Fruit fly (Drosophila melanogaster) whole organism, embryonic: ENCODE results near the gene ppl.
A peak's percentile ranks its signal among the peaks of the same experiment; 100 is the strongest.

Experiments used
- CG10147 ChIP-seq: fragments of 200-800 bp; sonication (Bioruptor generic); optimal IDR thresholded peaks from 2 replicates; lab custom pipeline; 2019; ENCODE audit warnings: missing biosample characterization, mild to moderate bottlenecking, missing genetic modification characterization, moderate library complexity
- CG11456 ChIP-seq: fragments of 200-800 bp; sonication (Bioruptor generic); IDR thresholded peaks from 3 replicates; pipeline ENCODE4 v1.3.6; 2022; ENCODE audit warnings: missing biosample characterization, missing genetic modification characterization
- CG12155 ChIP-seq: fragments of 200-800 bp; sonication (Bioruptor generic); optimal IDR thresholded peaks from 3 replicates; lab custom pipeline; 2016; ENCODE audit warnings: missing biosample characterization, missing genetic modification characterization
- CG12219 ChIP-seq: fragments of 200-800 bp; sonication (Bioruptor generic); optimal IDR thresholded peaks from 3 replicates; lab custom pipeline; 2018; ENCODE audit warnings: missing biosample characterization, mild to moderate bottlenecking, missing genetic modification characterization
- CG13424 ChIP-seq: fragments of 200-800 bp; sonication (Bioruptor generic); optimal IDR thresholded peaks from 2 replicates; lab custom pipeline; 2019; ENCODE audit warnings: missing biosample characterization, mild to moderate bottlenecking, missing genetic modification characterization, moderate library complexity
- CG15269 ChIP-seq: fragments of 200-800 bp; sonication (Bioruptor generic); optimal IDR thresholded peaks from 2 replicates; lab custom pipeline; 2018; ENCODE audit warnings: missing biosample characterization, mild to moderate bottlenecking, missing genetic modification characterization, moderate library complexity
- CG15696 ChIP-seq: fragments of 200-800 bp; sonication (Bioruptor generic); optimal IDR thresholded peaks from 2 replicates; lab custom pipeline; 2019; ENCODE audit warnings: missing biosample characterization, mild to moderate bottlenecking, missing genetic modification characterization, moderate library complexity
- CG1647 ChIP-seq: fragments of 200-800 bp; sonication (Bioruptor generic); optimal IDR thresholded peaks from 3 replicates; lab custom pipeline; 2016; ENCODE audit warnings: missing biosample characterization, missing genetic modification characterization
- CG1792 ChIP-seq: fragments of 200-800 bp; sonication (Bioruptor generic); optimal IDR thresholded peaks from 2 replicates; lab custom pipeline; 2016; ENCODE audit warnings: missing biosample characterization, missing genetic modification characterization
- CG2129 ChIP-seq: fragments of 200-800 bp; sonication (Bioruptor generic); IDR thresholded peaks from 2 replicates; pipeline ENCODE4 v1.3.6; 2022; ENCODE audit warnings: missing biosample characterization, missing genetic modification characterization; ENCODE audit not compliant: partially characterized antibody
- CG2202 ChIP-seq: fragments of 200-800 bp; sonication (Bioruptor generic); optimal IDR thresholded peaks from 2 replicates; lab custom pipeline; 2018; ENCODE audit warnings: missing biosample characterization, mild to moderate bottlenecking, missing genetic modification characterization
- CG2875 ChIP-seq: fragments of 200-800 bp; sonication (Bioruptor generic); optimal IDR thresholded peaks from 2 replicates; lab custom pipeline; 2017; ENCODE audit warnings: missing biosample characterization, mild to moderate bottlenecking, missing genetic modification characterization, missing genetic modification reagents
- CG30403 ChIP-seq: fragments of 200-800 bp; sonication (Bioruptor generic); optimal IDR thresholded peaks from 3 replicates; lab custom pipeline; 2016; ENCODE audit warnings: missing biosample characterization, missing genetic modification characterization
- CG31224 ChIP-seq: fragments of 200-800 bp; sonication (Bioruptor generic); IDR thresholded peaks from 2 replicates; pipeline ENCODE4 v1.3.6; 2022; ENCODE audit warnings: missing biosample characterization, missing genetic modification characterization
- CG3281 ChIP-seq: fragments of 200-800 bp; sonication (Bioruptor generic); optimal IDR thresholded peaks from 3 replicates; lab custom pipeline; 2017; ENCODE audit warnings: missing biosample characterization, mild to moderate bottlenecking, missing genetic modification characterization
- CG3407 ChIP-seq: fragments of 200-800 bp; sonication (Bioruptor generic); optimal IDR thresholded peaks from 2 replicates; lab custom pipeline; 2018; ENCODE audit warnings: missing biosample characterization, mild to moderate bottlenecking, missing genetic modification characterization
- CG4328 ChIP-seq: fragments of 200-800 bp; sonication (Bioruptor generic); optimal IDR thresholded peaks from 3 replicates; lab custom pipeline; 2017; ENCODE audit warnings: missing biosample characterization, missing genetic modification reagents, missing genetic modification characterization
- CG7271 ChIP-seq: fragments of 200-800 bp; sonication (Bioruptor generic); optimal IDR thresholded peaks from 2 replicates; lab custom pipeline; 2018; ENCODE audit warnings: missing biosample characterization, mild to moderate bottlenecking, missing genetic modification characterization, moderate library complexity
- CG8388 ChIP-seq: fragments of 200-800 bp; sonication (Bioruptor generic); optimal IDR thresholded peaks from 2 replicates; lab custom pipeline; 2019; ENCODE audit warnings: missing biosample characterization, mild to moderate bottlenecking, missing genetic modification characterization, moderate library complexity
- CG9797 ChIP-seq: fragments of 200-800 bp; sonication (Bioruptor generic); optimal IDR thresholded peaks from 3 replicates; lab custom pipeline; 2018; ENCODE audit warnings: missing biosample characterization, mild to moderate bottlenecking, missing genetic modification characterization
- Dp ChIP-seq: fragments of 200-800 bp; sonication (Bioruptor generic); optimal IDR thresholded peaks from 2 replicates; lab custom pipeline; 2018; ENCODE audit warnings: missing biosample characterization, mild to moderate bottlenecking, missing genetic modification characterization, moderate library complexity
- Ets65A ChIP-seq: fragments of 200-800 bp; sonication (Bioruptor generic); peaks from one replicate; lab custom pipeline; 2016; ENCODE audit warnings: missing biosample characterization, missing genetic modification characterization
- H15 ChIP-seq: fragments of 200-800 bp; sonication (Bioruptor generic); IDR thresholded peaks from 3 replicates; pipeline ENCODE4 v1.3.6; 2022; ENCODE audit warnings: missing biosample characterization, missing genetic modification characterization
- Pdp1 ChIP-seq, 2 experiments: fragments of 200-800 bp; sonication (Bioruptor generic); optimal IDR thresholded peaks; 3 replicates each; lab custom pipeline; 2016; ENCODE audit warnings: missing biosample characterization in 2 of 2, missing genetic modification characterization in 2 of 2, mild to moderate bottlenecking in 1 of 2, moderate library complexity in 1 of 2
- Ravus ChIP-seq: fragments of 200-800 bp; sonication (Bioruptor generic); IDR thresholded peaks from 2 replicates; pipeline ENCODE4 v1.3.6; 2022; ENCODE audit warnings: missing biosample characterization, missing genetic modification characterization
- Rfx ChIP-seq: fragments of 200-800 bp; sonication (Bioruptor generic); IDR thresholded peaks from 2 replicates; pipeline ENCODE4 v1.3.6; 2022; ENCODE audit warnings: missing biosample characterization, missing genetic modification characterization
- Rx ChIP-seq: fragments of 200-800 bp; sonication (Bioruptor generic); IDR thresholded peaks from 2 replicates; pipeline ENCODE4 v1.3.6; 2022; ENCODE audit warnings: missing biosample characterization, missing genetic modification characterization
- Sox102F ChIP-seq: fragments of 200-800 bp; sonication (Bioruptor generic); optimal IDR thresholded peaks from 2 replicates; lab custom pipeline; 2018; ENCODE audit warnings: missing biosample characterization, mild to moderate bottlenecking, missing genetic modification characterization, moderate library complexity
- Tbp ChIP-seq: fragments of >200 bp; optimal IDR thresholded peaks from 2 replicates; lab custom pipeline; 2018; ENCODE audit warnings: missing biosample characterization, missing genetic modification characterization
- da ChIP-seq: fragments of 200-800 bp; sonication (Bioruptor generic); optimal IDR thresholded peaks from 2 replicates; lab custom pipeline; 2016; ENCODE audit warnings: missing biosample characterization, missing genetic modification characterization
- dati ChIP-seq: fragments of 200-800 bp; sonication (Bioruptor generic); IDR thresholded peaks from 2 replicates; pipeline ENCODE4 v1.3.6; 2022; ENCODE audit warnings: missing biosample characterization, missing genetic modification characterization
- exex ChIP-seq: fragments of 200-800 bp; sonication (Bioruptor generic); optimal IDR thresholded peaks from 4 replicates; lab custom pipeline; 2018; ENCODE audit warnings: missing biosample characterization, mild to moderate bottlenecking, missing genetic modification characterization, moderate library complexity
- onecut ChIP-seq: fragments of 200-800 bp; sonication (Bioruptor generic); IDR thresholded peaks from 2 replicates; pipeline ENCODE4 v1.3.6; 2022; ENCODE audit warnings: missing biosample characterization, missing genetic modification characterization
- pfk ChIP-seq: fragments of 200-800 bp; sonication (Bioruptor generic); optimal IDR thresholded peaks from 2 replicates; lab custom pipeline; 2018; ENCODE audit warnings: missing biosample characterization, mild to moderate bottlenecking, missing genetic modification characterization, moderate library complexity
- pnt ChIP-seq: fragments of 200-800 bp; sonication (Bioruptor generic); optimal IDR thresholded peaks from 3 replicates; lab custom pipeline; 2016; ENCODE audit warnings: missing biosample characterization, missing genetic modification characterization
- slbo ChIP-seq: fragments of 200-800 bp; sonication (Bioruptor generic); IDR thresholded peaks from 2 replicates; pipeline ENCODE4 v1.3.6; 2022; ENCODE audit warnings: missing biosample characterization, missing genetic modification characterization
- zen ChIP-seq: fragments of 200-800 bp; sonication (Bioruptor generic); optimal IDR thresholded peaks from 3 replicates; lab custom pipeline; 2018; ENCODE audit warnings: missing biosample characterization, mild to moderate bottlenecking, missing genetic modification characterization, moderate library complexity

The ppl gene

dm6 chr3L:21284720-21285638, 3.7 kb upstream of the ppl start (continued):
- TF ChIP-seq pnt, result no peak
- TF ChIP-seq Sox102F (GFP tag; lab: Kevin White, UChicago), result no peak
- TF ChIP-seq Ravus (GFP tag; lab: Robert Waterston, UW), result no peak
- no peak for TF ChIP-seq Rx (GFP tag; lab: Robert Waterston, UW)
- peak; percentile 12; the same call in 1 of the 2 replicates for TF ChIP-seq onecut (GFP tag; lab: Robert Waterston, UW)
- peak; percentile 98 for TF ChIP-seq CG8388 (GFP tag; lab: Kevin White, UChicago)
- no peak for TF ChIP-seq CG2129
- no peak for TF ChIP-seq CG2875 (GFP tag; lab: Kevin White, UChicago)
- no peak for TF ChIP-seq da
- TF ChIP-seq Dp (GFP tag; lab: Kevin White, UChicago), result no peak
- TF ChIP-seq CG11456, result 0 out of 3 replicates have a peak, but pooled peaks have one; percentile 17
- TF ChIP-seq slbo (GFP tag; lab: Robert Waterston, UW), result 0 out of 2 replicates have a peak, but pooled peaks have one; percentile 26
- no peak for TF ChIP-seq CG31224 (GFP tag; lab: Robert Waterston, UW)
- no peak for TF ChIP-seq CG15269 (tag; lab: Kevin White, UChicago)
- TF ChIP-seq CG30403 (GFP tag; lab: Kevin White, UChicago), result no peak
- no peak for TF ChIP-seq CG12155 (GFP tag; lab: Kevin White, UChicago)
- TF ChIP-seq CG3407 (GFP tag; lab: Kevin White, UChicago), result no peak
- no peak for TF ChIP-seq CG9797 (GFP tag; lab: Kevin White, UChicago)
- TF ChIP-seq dati (GFP tag; lab: Robert Waterston, UW), result 0 out of 2 replicates have a peak, but pooled peaks have one; percentile 2
- peak; percentile 68 for TF ChIP-seq Ets65A (GFP tag; lab: Kevin White, UChicago)
- TF ChIP-seq H15, result no peak
- TF ChIP-seq Rfx (GFP tag; lab: Robert Waterston, UW), result 0 out of 2 replicates have a peak, but pooled peaks have one; percentile 34
- TF ChIP-seq pfk (GFP tag; lab: Kevin White, UChicago), result peak; percentile 6
- no peak for TF ChIP-seq CG7271
- TF ChIP-seq CG10147 (GFP tag; lab: Kevin White, UChicago), result no peak
- no peak for TF ChIP-seq CG15696 (tag; lab: Kevin White, UChicago)

DNA sequence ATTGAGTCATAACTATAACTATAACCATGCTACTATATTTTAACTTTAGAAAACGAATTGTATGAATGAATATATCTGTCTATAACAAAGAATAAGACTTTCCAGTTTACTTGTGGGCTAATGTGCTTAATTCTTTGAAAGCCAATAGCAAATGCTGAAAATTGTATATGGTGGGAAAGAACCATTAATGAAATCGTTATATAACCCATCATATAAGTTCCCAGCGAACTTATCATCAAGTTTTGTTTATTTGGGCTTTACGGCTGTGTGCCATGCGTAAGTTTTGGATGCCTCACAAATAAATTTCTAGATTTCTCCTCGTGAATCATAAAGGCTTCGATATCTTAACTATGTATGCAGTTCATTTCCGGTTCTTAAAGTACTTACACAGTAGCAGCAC, 2.5 kb upstream of the ppl start:
- TF ChIP-seq CG13424 (tag; lab: Kevin White, UChicago), result no peak
- TF ChIP-seq CG2202 (tag; lab: Kevin White, UChicago), result no peak
- TF ChIP-seq Pdp1 (GFP tag; optimal IDR thresholded peaks at IDR 0.05; lab: Kevin White, UChicago), result peak in 1 of 2 experiments; percentile 95
- TF ChIP-seq Tbp (GFP tag; lab: Kevin White, UChicago), result no peak
- TF ChIP-seq exex, result peak; percentile 33
- TF ChIP-seq zen (tag; lab: Kevin White, UChicago), result peak; percentile 10
- TF ChIP-seq CG1792 (GFP tag; lab: Kevin White, UChicago), result no peak
- TF ChIP-seq CG12219 (GFP tag; lab: Kevin White, UChicago), result no peak
- TF ChIP-seq Ets65A (GFP tag; lab: Kevin White, UChicago), result peak; percentile 38
- no peak for TF ChIP-seq CG4328 (GFP tag; lab: Kevin White, UChicago)
- no peak for TF ChIP-seq CG3281
- no peak for TF ChIP-seq CG1647 (GFP tag; lab: Kevin White, UChicago)
